Worm (Caenorhabditis elegans) whole organism, L2 larva: ENCODE data around the gene srpa-72.

ENCODE experiments used
- aly-2 ChIP-seq: fragments of 150-350 bp; optimal IDR thresholded peaks from 2 replicates; lab custom pipeline; 2014; ENCODE audit warnings: missing biosample characterization, missing genetic modification characterization
- ama-1 ChIP-seq: fragments of 150-350 bp; optimal IDR thresholded peaks from 2 replicates; lab custom pipeline; 2018; ENCODE audit warnings: inconsistent platforms
- ceh-82 ChIP-seq: fragments of 150-350 bp; optimal IDR thresholded peaks from 2 replicates; lab custom pipeline; 2014; ENCODE audit warnings: missing biosample characterization, missing genetic modification characterization
- lin-13 ChIP-seq: fragments of 150-350 bp; optimal IDR thresholded peaks from 2 replicates; lab custom pipeline; 2014; ENCODE audit warnings: missing biosample characterization, missing genetic modification reagents, missing genetic modification characterization
- lin-39 ChIP-seq: fragments of 150-350 bp; optimal IDR thresholded peaks from 2 replicates; lab custom pipeline; 2014; ENCODE audit warnings: missing biosample characterization, missing genetic modification reagents, missing genetic modification characterization
- nhr-11 ChIP-seq: fragments of 150-350 bp; optimal IDR thresholded peaks from 2 replicates; lab custom pipeline; 2014; ENCODE audit warnings: missing biosample characterization, missing genetic modification characterization
- nhr-237 ChIP-seq: fragments of 150-350 bp; optimal IDR thresholded peaks from 2 replicates; lab custom pipeline; 2014; ENCODE audit warnings: missing biosample characterization, missing genetic modification characterization
- snpc-4 ChIP-seq: fragments of 150-350 bp; optimal IDR thresholded peaks from 2 replicates; lab custom pipeline; 2014; ENCODE audit warnings: missing biosample characterization, missing genetic modification characterization
- zag-1 ChIP-seq: fragments of 150-350 bp; optimal IDR thresholded peaks from 2 replicates; lab custom pipeline; 2014; ENCODE audit warnings: missing biosample characterization, missing genetic modification characterization

- TF ChIP-seq ama-1 (lab: Kevin White, UChicago) (no peak), nhr-11 (tag; lab: Kevin White, UChicago) (no peak), snpc-4 (tag; lab: Kevin White, UChicago) (no peak), lin-13 (no peak), aly-2 (tag; lab: Kevin White, UChicago) (no peak), lin-39 (tag; lab: Kevin White, UChicago) (no peak), ceh-82 (tag; lab: Kevin White, UChicago) (no peak), nhr-237 (tag; lab: Kevin White, UChicago) (no peak), zag-1 (tag; lab: Kevin White, UChicago) (no peak)
These were observed 45.0 kb upstream of the srpa-72 start, which contains the start of gene T05A8.7 for ce11 chrII:2742251-2742650.
